Fruit fly (Drosophila melanogaster): Measurements from ENCODE around the gene CG14664.

Gene CG14664

dm6 chr3R:5223839-5224238 lies at the start of gene CG14664:
Gene CG14664 (plus strand): TSS chr3R:5224139.
- TF ChIP-seq h (optimal IDR thresholded peaks at IDR 0.05) (no peak), Sin3A (optimal IDR thresholded peaks at IDR 0.05) (no peak), Myc (optimal IDR thresholded peaks at IDR 0.05) (no peak), ttk (optimal IDR thresholded peaks at IDR 0.05) (no peak), psq (optimal IDR thresholded peaks at IDR 0.05) (no peak), insv (optimal IDR thresholded peaks at IDR 0.05) (no peak)

dm6 chr3R:5175944-5176343 lies 48.0 kb upstream of the CG14664 start:
- TF ChIP-seq Myc (optimal IDR thresholded peaks at IDR 0.05) (no peak), Sin3A (optimal IDR thresholded peaks at IDR 0.05) (no peak), psq (optimal IDR thresholded peaks at IDR 0.05) (no peak), insv (optimal IDR thresholded peaks at IDR 0.05) (no peak), ttk (optimal IDR thresholded peaks at IDR 0.05) (no peak), h (optimal IDR thresholded peaks at IDR 0.05) (no peak)

- no peak for TF ChIP-seq h (optimal IDR thresholded peaks at IDR 0.05)
- TF ChIP-seq Sin3A (optimal IDR thresholded peaks at IDR 0.05) = no peak
- TF ChIP-seq ttk (optimal IDR thresholded peaks at IDR 0.05) = no peak
- no peak for TF ChIP-seq insv (optimal IDR thresholded peaks at IDR 0.05)
- no peak for TF ChIP-seq Myc (optimal IDR thresholded peaks at IDR 0.05)
- no peak for TF ChIP-seq psq (optimal IDR thresholded peaks at IDR 0.05)
These were observed 36.1 kb upstream of the CG14664 start for dm6 chr3R:5187806-5188205.

- TF ChIP-seq h (optimal IDR thresholded peaks at IDR 0.05) = no peak
These were observed 30.7 kb upstream of the CG14664 start for dm6 chr3R:5193271-5193670.

dm6 chr3R:5198302-5198701 lies 25.6 kb upstream of the CG14664 start:
- no peak for TF ChIP-seq Myc (optimal IDR thresholded peaks at IDR 0.05)
- TF ChIP-seq psq (optimal IDR thresholded peaks at IDR 0.05) = no peak
- TF ChIP-seq ttk (optimal IDR thresholded peaks at IDR 0.05) = no peak
- TF ChIP-seq Sin3A (optimal IDR thresholded peaks at IDR 0.05) = no peak
- TF ChIP-seq h (optimal IDR thresholded peaks at IDR 0.05) = no peak
- no peak for TF ChIP-seq insv (optimal IDR thresholded peaks at IDR 0.05)

dm6 chr3R:5199581-5199980 lies 24.4 kb upstream of the CG14664 start:
- no peak for TF ChIP-seq psq (optimal IDR thresholded peaks at IDR 0.05)
- no peak for TF ChIP-seq insv (optimal IDR thresholded peaks at IDR 0.05)
- no peak for TF ChIP-seq Sin3A (optimal IDR thresholded peaks at IDR 0.05)
- no peak for TF ChIP-seq h (optimal IDR thresholded peaks at IDR 0.05)
- TF ChIP-seq Myc (optimal IDR thresholded peaks at IDR 0.05) = no peak

dm6 chr3R:5203796-5204195 lies 20.1 kb upstream of the CG14664 start:
- TF ChIP-seq insv (optimal IDR thresholded peaks at IDR 0.05) (no peak), ttk (optimal IDR thresholded peaks at IDR 0.05) (no peak), Myc (optimal IDR thresholded peaks at IDR 0.05) (no peak), h (optimal IDR thresholded peaks at IDR 0.05) (no peak), Sin3A (optimal IDR thresholded peaks at IDR 0.05) (no peak), psq (optimal IDR thresholded peaks at IDR 0.05) (no peak)

dm6 chr3R:5205319-5206033 lies 18.5 kb upstream of the CG14664 start:
- TF ChIP-seq Myc (optimal IDR thresholded peaks at IDR 0.05) (no peak), insv (optimal IDR thresholded peaks at IDR 0.05) (no peak), ttk (optimal IDR thresholded peaks at IDR 0.05) (no peak), h (optimal IDR thresholded peaks at IDR 0.05) (no peak), Sin3A (optimal IDR thresholded peaks at IDR 0.05) (no peak), psq (optimal IDR thresholded peaks at IDR 0.05) (no peak)

dm6 chr3R:5207277-5208114 lies 16.4 kb upstream of the CG14664 start:
- no peak for TF ChIP-seq h (optimal IDR thresholded peaks at IDR 0.05)
- no peak for TF ChIP-seq psq (optimal IDR thresholded peaks at IDR 0.05)
- TF ChIP-seq insv (optimal IDR thresholded peaks at IDR 0.05) = no peak
- no peak for TF ChIP-seq Sin3A (optimal IDR thresholded peaks at IDR 0.05)
- no peak for TF ChIP-seq ttk (optimal IDR thresholded peaks at IDR 0.05)
- TF ChIP-seq Myc (optimal IDR thresholded peaks at IDR 0.05) = no peak

dm6 chr3R:5208115-5208365 lies 15.9 kb upstream of the CG14664 start:
- no peak for TF ChIP-seq Sin3A (optimal IDR thresholded peaks at IDR 0.05)
- no peak for TF ChIP-seq insv (optimal IDR thresholded peaks at IDR 0.05)
- TF ChIP-seq h (optimal IDR thresholded peaks at IDR 0.05) = no peak
- TF ChIP-seq Myc (optimal IDR thresholded peaks at IDR 0.05) = no peak
- no peak for TF ChIP-seq psq (optimal IDR thresholded peaks at IDR 0.05)

- TF ChIP-seq Sin3A (optimal IDR thresholded peaks at IDR 0.05) = no peak
- no peak for TF ChIP-seq ttk (optimal IDR thresholded peaks at IDR 0.05)
- no peak for TF ChIP-seq h (optimal IDR thresholded peaks at IDR 0.05)
- no peak for TF ChIP-seq psq (optimal IDR thresholded peaks at IDR 0.05)
- TF ChIP-seq insv (optimal IDR thresholded peaks at IDR 0.05) = no peak
- no peak for TF ChIP-seq Myc (optimal IDR thresholded peaks at IDR 0.05)
These were observed 14.5 kb upstream of the CG14664 start for dm6 chr3R:5209481-5209880.

- TF ChIP-seq ttk (optimal IDR thresholded peaks at IDR 0.05) (no peak), h (optimal IDR thresholded peaks at IDR 0.05) (no peak), Sin3A (optimal IDR thresholded peaks at IDR 0.05) (no peak), Myc (optimal IDR thresholded peaks at IDR 0.05) (no peak), insv (optimal IDR thresholded peaks at IDR 0.05) (no peak), psq (optimal IDR thresholded peaks at IDR 0.05) (no peak)
These were observed 12.5 kb upstream of the CG14664 start for dm6 chr3R:5211401-5211800.
